Worm (Caenorhabditis elegans): ENCODE measurements around the gene srbc-31.

DNA sequence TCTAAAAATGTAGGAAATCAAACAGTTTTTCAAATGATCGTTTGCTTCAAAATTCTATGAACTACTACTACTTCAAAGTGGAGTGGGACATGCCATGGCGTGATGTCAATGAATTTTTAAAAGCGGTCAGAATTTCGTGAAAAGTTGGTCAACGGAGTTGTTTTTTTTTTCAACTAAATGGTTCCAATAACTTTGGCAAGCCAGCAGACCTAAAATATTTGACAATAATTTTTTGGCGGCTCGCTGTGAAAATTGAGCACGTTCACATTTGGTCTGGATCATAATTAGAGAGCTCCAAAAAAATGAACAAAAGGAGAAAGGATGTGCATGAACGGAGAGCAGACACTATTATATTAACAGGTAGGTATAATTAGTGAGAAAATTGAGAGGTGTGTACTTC is 27.0 kb downstream of the srbc-31 start:
- no peak for TF ChIP-seq nhr-28 (tag; optimal IDR thresholded peaks at IDR 0.05)
- no peak for TF ChIP-seq nhr-42 (GFP tag; IDR thresholded peaks at IDR 0.05)
- TF ChIP-seq mes-2 (tag; optimal IDR thresholded peaks at IDR 0.05; ENCODE audit: poor library complexity, severe bottlenecking) = no peak
- TF ChIP-seq arid-1 (GFP tag; conservative IDR thresholded peaks at IDR 0.05) = no peak
- TF ChIP-seq madf-9 (GFP tag; conservative IDR thresholded peaks at IDR 0.05) = no peak
- TF ChIP-seq nhr-25 (tag; optimal IDR thresholded peaks at IDR 0.05; ENCODE audit: borderline replicate concordance, insufficient read depth) = no peak
- no peak for TF ChIP-seq ZK546.5 (tag; optimal IDR thresholded peaks at IDR 0.05)
- no peak for TF ChIP-seq ceh-28 (tag; optimal IDR thresholded peaks at IDR 0.05)
- TF ChIP-seq nhr-10 (tag; optimal IDR thresholded peaks at IDR 0.05) = no peak
- TF ChIP-seq dpl-1 (GFP tag; optimal IDR thresholded peaks at IDR 0.05) = no peak

Measured in whole organism, L4 larva.